Worm (Caenorhabditis elegans): ENCODE results near the gene F14D7.14.

Gene F14D7.14

DNA sequence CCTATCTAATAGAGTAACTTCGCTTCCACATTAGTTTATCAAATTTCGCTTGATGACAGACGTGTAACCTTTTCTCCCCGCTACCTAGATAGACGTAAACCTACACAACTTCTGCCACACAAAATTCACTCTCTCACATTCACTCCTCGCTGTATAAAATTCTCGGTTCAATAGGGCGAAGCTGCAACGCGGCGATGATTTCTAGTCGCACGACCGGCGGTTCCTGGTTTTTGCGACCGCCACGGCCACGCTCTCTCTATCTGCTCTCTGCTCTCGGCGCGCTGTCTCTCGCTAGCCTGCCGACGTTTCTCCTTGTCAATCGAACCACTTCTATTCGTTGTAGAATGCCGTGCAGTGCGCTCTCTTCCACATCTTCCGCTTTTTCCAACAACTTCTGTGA is 41.2 kb downstream of the F14D7.14 start (continued):
- no peak for TF ChIP-seq ceh-8 (GFP tag; optimal IDR thresholded peaks at IDR 0.05)
- TF ChIP-seq nhr-71 (tag; optimal IDR thresholded peaks at IDR 0.05) = peak; percentile 82
- peak; percentile 83 for TF ChIP-seq lin-15B (tag; optimal IDR thresholded peaks at IDR 0.05)
- TF ChIP-seq elt-2 (tag; optimal IDR thresholded peaks at IDR 0.05) = peak; percentile 8
- no peak for TF ChIP-seq ztf-11 (tag; optimal IDR thresholded peaks at IDR 0.05)
- no peak for TF ChIP-seq ceh-90 (tag; optimal IDR thresholded peaks at IDR 0.05)
- peak; percentile 20 for TF ChIP-seq F16B12.6 (tag; optimal IDR thresholded peaks at IDR 0.05)
- TF ChIP-seq lsy-2 (tag; optimal IDR thresholded peaks at IDR 0.05) = peak; percentile 58 to 84
- TF ChIP-seq fkh-10 (GFP tag; optimal IDR thresholded peaks at IDR 0.05) = peak; percentile 70
- TF ChIP-seq pqm-1 (tag; optimal IDR thresholded peaks at IDR 0.05) = no peak
- TF ChIP-seq nhr-76 (tag; optimal IDR thresholded peaks at IDR 0.05) = no peak
- TF ChIP-seq nhr-84 (tag; optimal IDR thresholded peaks at IDR 0.05) = no peak
- TF ChIP-seq blmp-1 (tag; optimal IDR thresholded peaks at IDR 0.05) = peak; percentile 64
- TF ChIP-seq nhr-47 (tag; optimal IDR thresholded peaks at IDR 0.05) = peak; percentile 77
- TF ChIP-seq dpl-1 (GFP tag; optimal IDR thresholded peaks at IDR 0.05) = peak; percentile 65 to 75 (median 72)
- no peak for TF ChIP-seq ets-5 (GFP tag; IDR thresholded peaks at IDR 0.05)
- TF ChIP-seq zag-1 (tag; optimal IDR thresholded peaks at IDR 0.05) = no peak
- no peak for TF ChIP-seq C04F5.9 (tag; optimal IDR thresholded peaks at IDR 0.05)
- TF ChIP-seq snpc-4 (tag; optimal IDR thresholded peaks at IDR 0.05) = peak; percentile 62
- TF ChIP-seq alr-1 (tag; optimal IDR thresholded peaks at IDR 0.05; ENCODE audit: borderline replicate concordance) = no peak
- TF ChIP-seq unc-62 (GFP tag; optimal IDR thresholded peaks at IDR 0.05) = no peak
- TF ChIP-seq elt-3 (tag; optimal IDR thresholded peaks at IDR 0.05) = peak in 4 of 6 experiments; percentile 15 to 82 (median 30)
- no peak for TF ChIP-seq ceh-63 (GFP tag; optimal IDR thresholded peaks at IDR 0.05)
- TF ChIP-seq Y116A8C.19 (tag; optimal IDR thresholded peaks at IDR 0.05; ENCODE audit: borderline replicate concordance) = no peak
- TF ChIP-seq tlp-1 (tag; optimal IDR thresholded peaks at IDR 0.05) = no peak
- TF ChIP-seq nhr-20 (tag; optimal IDR thresholded peaks at IDR 0.05) = peak; percentile 85
- no peak for TF ChIP-seq unc-98 (GFP tag; IDR thresholded peaks at IDR 0.05)
- peak; percentile 51 for TF ChIP-seq jun-1 (tag; optimal IDR thresholded peaks at IDR 0.05)
- TF ChIP-seq unc-30 (tag; optimal IDR thresholded peaks at IDR 0.05) = no peak
- peak; percentile 82 to 87 for TF ChIP-seq efl-1 (optimal IDR thresholded peaks at IDR 0.05)
- TF ChIP-seq efl-1 (GFP tag; optimal IDR thresholded peaks at IDR 0.05 in 1 of 2) = peak; percentile 77 to 97
- TF ChIP-seq mef-2 (tag; optimal IDR thresholded peaks at IDR 0.05) = no peak
- peak; percentile 74 for TF ChIP-seq C16A3.4 (tag; optimal IDR thresholded peaks at IDR 0.05)
- no peak for TF ChIP-seq efl-3 (GFP tag; optimal IDR thresholded peaks at IDR 0.05)
- no peak for TF ChIP-seq hlh-17 (GFP tag; optimal IDR thresholded peaks at IDR 0.05; ENCODE audit: borderline replicate concordance)
- TF ChIP-seq ztf-4 (tag; optimal IDR thresholded peaks at IDR 0.05) = no peak
- peak; percentile 38 for TF ChIP-seq hpl-2 (GFP tag; optimal IDR thresholded peaks at IDR 0.05)
- TF ChIP-seq xbp-1 (tag; optimal IDR thresholded peaks at IDR 0.05) = peak; percentile 71
- peak; percentile 66 for TF ChIP-seq nhr-19 (GFP tag; conservative IDR thresholded peaks at IDR 0.05)
- peak; percentile 60 for TF ChIP-seq isw-1 (GFP tag; IDR thresholded peaks at IDR 0.05)
- TF ChIP-seq nhr-77 (tag; optimal IDR thresholded peaks at IDR 0.05) = peak; percentile 86
- TF ChIP-seq nhr-85 (tag) = peak; percentile 77
- peak; percentile 67 for TF ChIP-seq egl-13 (tag; optimal IDR thresholded peaks at IDR 0.05)
- peak; percentile 8 for TF ChIP-seq sox-4 (tag; optimal IDR thresholded peaks at IDR 0.05)
- peak; percentile 91 for TF ChIP-seq snu-23 (GFP tag; optimal IDR thresholded peaks at IDR 0.05)
- TF ChIP-seq egl-27 (tag; optimal IDR thresholded peaks at IDR 0.05) = peak; percentile 13 to 19
- peak; percentile 77 for TF ChIP-seq tbx-2 (tag; optimal IDR thresholded peaks at IDR 0.05)
- peak; percentile 59 to 94 (median 59) for TF ChIP-seq ceh-82 (tag; optimal IDR thresholded peaks at IDR 0.05)

Data from whole organism, L1 larva.